Worm (Caenorhabditis elegans): Measurements from ENCODE around the gene clc-20.
A peak's percentile ranks its signal among the peaks of the same experiment; 100 is the strongest.

ce11 chrIII:861819-862356 lies 10.5 kb upstream of the clc-20 start, which contains the start of gene arx-4:
- no peak for TF ChIP-seq nhr-90 (tag; optimal IDR thresholded peaks at IDR 0.05; ENCODE audit: poor library complexity)
- TF ChIP-seq ztf-11 (tag; optimal IDR thresholded peaks at IDR 0.05): no peak
- no peak for TF ChIP-seq nhr-76 (tag; optimal IDR thresholded peaks at IDR 0.05)
- no peak for TF ChIP-seq nhr-77 (tag; optimal IDR thresholded peaks at IDR 0.05)
- peak; percentile 41 for TF ChIP-seq skn-1 (tag; optimal IDR thresholded peaks at IDR 0.05)
- no peak for TF ChIP-seq aly-2 (tag; optimal IDR thresholded peaks at IDR 0.05)
- TF ChIP-seq unc-98 (GFP tag; IDR thresholded peaks at IDR 0.05): no peak
- no peak for TF ChIP-seq elt-2 (tag; optimal IDR thresholded peaks at IDR 0.05)
- no peak for TF ChIP-seq nhr-12 (tag; optimal IDR thresholded peaks at IDR 0.05)
- TF ChIP-seq nhr-28 (tag; optimal IDR thresholded peaks at IDR 0.05): no peak
- TF ChIP-seq fos-1 (tag; optimal IDR thresholded peaks at IDR 0.05): peak; percentile 10
- TF ChIP-seq mef-2 (tag; optimal IDR thresholded peaks at IDR 0.05): no peak
- no peak for TF ChIP-seq ceh-8 (GFP tag; optimal IDR thresholded peaks at IDR 0.05)
- TF ChIP-seq dpl-1 (GFP tag; optimal IDR thresholded peaks at IDR 0.05): peak in 1 of 3 experiments; percentile 26

Measured in whole organism, L1 larva.